Worm (Caenorhabditis elegans) whole organism, L4 larva: ENCODE results near the gene F22F7.11.

Source experiments
- hlh-30 ChIP-seq: sonication (generic microtip); optimal IDR thresholded peaks from 2 replicates; lab custom pipeline; 2017; ENCODE audit warnings: antibody characterized with exemption, mild to moderate bottlenecking, missing genetic modification characterization, missing compliant biosample characterization; ENCODE audit not compliant: insufficient read depth
- nhr-11 ChIP-seq: fragments of 150-350 bp; optimal IDR thresholded peaks from 2 replicates; lab custom pipeline; 2014; ENCODE audit warnings: missing biosample characterization, missing genetic modification characterization
- nhr-6 ChIP-seq: fragments of 150-350 bp; optimal IDR thresholded peaks from 2 replicates; lab custom pipeline; 2014; ENCODE audit warnings: missing biosample characterization, missing genetic modification characterization
- ztf-11 ChIP-seq: fragments of 150-350 bp; optimal IDR thresholded peaks from 2 replicates; lab custom pipeline; 2014; ENCODE audit warnings: missing biosample characterization, missing genetic modification characterization

- TF ChIP-seq nhr-11 (tag; lab: Kevin White, UChicago) = no peak
- no peak for TF ChIP-seq ztf-11 (tag; lab: Kevin White, UChicago)
- TF ChIP-seq hlh-30 = no peak
- no peak for TF ChIP-seq nhr-6
Measured at ce11 chrV:2126554-2126953, 6.9 kb downstream of the F22F7.11 start.
